Worm (Caenorhabditis elegans) whole organism, L3 larva: ENCODE measurements around the gene C50F7.5.

ENCODE experiments used
- R02D3.7 ChIP-seq: fragments of 150-350 bp; optimal IDR thresholded peaks from 2 replicates; lab custom pipeline; 2014; ENCODE audit warnings: missing biosample characterization, missing genetic modification characterization
- ama-1 ChIP-seq: fragments of 150-350 bp; optimal IDR thresholded peaks from 2 replicates; lab custom pipeline; 2018
- ceh-28 ChIP-seq: fragments of 150-350 bp; optimal IDR thresholded peaks from 2 replicates; lab custom pipeline; 2014; ENCODE audit warnings: missing biosample characterization, missing genetic modification reagents, missing genetic modification characterization
- ceh-82 ChIP-seq: fragments of 150-350 bp; optimal IDR thresholded peaks from 2 replicates; lab custom pipeline; 2014; ENCODE audit warnings: missing biosample characterization, missing genetic modification characterization
- ceh-9 ChIP-seq: sonication (generic microtip); optimal IDR thresholded peaks from 2 replicates; lab custom pipeline; 2018; ENCODE audit warnings: missing biosample characterization, missing genetic modification characterization
- egl-27 ChIP-seq: sonication (generic microtip); optimal IDR thresholded peaks from 4 replicates; lab custom pipeline; 2017; ENCODE audit warnings: missing biosample characterization, missing genetic modification reagents, missing genetic modification characterization
- egl-5 ChIP-seq: fragments of 150-350 bp; optimal IDR thresholded peaks from 2 replicates; lab custom pipeline; 2017; ENCODE audit warnings: missing biosample characterization, missing genetic modification reagents, missing genetic modification characterization, inconsistent platforms
- elt-1 ChIP-seq: fragments of 150-350 bp; optimal IDR thresholded peaks from 2 replicates; lab custom pipeline; 2014; ENCODE audit warnings: missing biosample characterization, missing genetic modification characterization
- elt-2 ChIP-seq: sonication (generic microtip); optimal IDR thresholded peaks from 2 replicates; lab custom pipeline; 2016; ENCODE audit warnings: missing genetic modification reagents, mild to moderate bottlenecking, missing genetic modification characterization, missing compliant biosample characterization
- elt-3 ChIP-seq, 3 experiments: fragments of 150-350 bp in 1 of 3; sonication (generic microtip) in 2 of 3; optimal IDR thresholded peaks; 2 replicates in 2 of 3; 4 replicates in 1 of 3; lab custom pipeline; 2014 to 2017; ENCODE audit warnings: missing biosample characterization in 3 of 3, missing genetic modification characterization in 3 of 3
- eor-1 ChIP-seq, 2 experiments: fragments of 150-350 bp; optimal IDR thresholded peaks; 2 replicates each; lab custom pipeline; 2014 to 2018; ENCODE audit warnings: missing biosample characterization in 2 of 2, missing genetic modification characterization in 2 of 2
- fkh-10 ChIP-seq: sonication (generic microtip); optimal IDR thresholded peaks from 2 replicates; lab custom pipeline; 2017; ENCODE audit warnings: missing biosample characterization, missing genetic modification reagents, missing genetic modification characterization
- fos-1 ChIP-seq: fragments of 150-350 bp; optimal IDR thresholded peaks from 2 replicates; lab custom pipeline; 2014; ENCODE audit warnings: missing biosample characterization, missing genetic modification characterization
- lin-15B ChIP-seq: fragments of 150-350 bp; optimal IDR thresholded peaks from 2 replicates; lab custom pipeline; 2014; ENCODE audit warnings: missing biosample characterization, missing genetic modification characterization
- lsy-12 ChIP-seq: sonication (generic microtip); optimal IDR thresholded peaks from 2 replicates; lab custom pipeline; 2016; ENCODE audit warnings: mild to moderate bottlenecking, missing genetic modification characterization, missing compliant biosample characterization
- mdl-1 ChIP-seq: fragments of 150-350 bp; optimal IDR thresholded peaks from 2 replicates; lab custom pipeline; 2014; ENCODE audit warnings: missing biosample characterization, missing genetic modification characterization
- nfya-1 ChIP-seq: sonication (generic microtip); optimal IDR thresholded peaks from 2 replicates; lab custom pipeline; 2017; ENCODE audit warnings: missing genetic modification characterization, mild to moderate bottlenecking, missing compliant biosample characterization, antibody characterized with exemption, moderate library complexity; ENCODE audit not compliant: insufficient read depth
- nhr-11 ChIP-seq: fragments of 150-350 bp; optimal IDR thresholded peaks from 2 replicates; lab custom pipeline; 2014; ENCODE audit warnings: missing biosample characterization, missing genetic modification characterization
- nhr-12 ChIP-seq: fragments of 150-350 bp; optimal IDR thresholded peaks from 2 replicates; lab custom pipeline; 2014; ENCODE audit warnings: missing biosample characterization, missing genetic modification characterization
- nhr-23 ChIP-seq: fragments of 150-350 bp; optimal IDR thresholded peaks from 2 replicates; lab custom pipeline; 2014; ENCODE audit warnings: missing biosample characterization, missing genetic modification reagents, missing genetic modification characterization
- nhr-237 ChIP-seq: fragments of 150-350 bp; optimal IDR thresholded peaks from 2 replicates; lab custom pipeline; 2014; ENCODE audit warnings: missing biosample characterization, missing genetic modification characterization
- nhr-25 ChIP-seq: sonication (generic microtip); optimal IDR thresholded peaks from 2 replicates; lab custom pipeline; 2017; ENCODE audit warnings: missing biosample characterization, missing genetic modification characterization
- nhr-28 ChIP-seq: fragments of 150-350 bp; optimal IDR thresholded peaks from 2 replicates; lab custom pipeline; 2014; ENCODE audit warnings: missing biosample characterization, missing genetic modification characterization
- nhr-43 ChIP-seq: sonication (generic microtip); optimal IDR thresholded peaks from 2 replicates; lab custom pipeline; 2016; ENCODE audit warnings: mild to moderate bottlenecking, missing genetic modification characterization, missing compliant biosample characterization; ENCODE audit not compliant: poor library complexity, severe bottlenecking
- nhr-76 ChIP-seq: fragments of 150-350 bp; sonication (generic microtip); optimal IDR thresholded peaks from 5 replicates; lab custom pipeline; 2014; ENCODE audit warnings: missing biosample characterization, missing genetic modification characterization
- nhr-77 ChIP-seq: fragments of 150-350 bp; optimal IDR thresholded peaks from 2 replicates; lab custom pipeline; 2014; ENCODE audit warnings: missing biosample characterization, missing genetic modification characterization
- pha-4 ChIP-seq: fragments of 150-350 bp; optimal IDR thresholded peaks from 2 replicates; lab custom pipeline; 2014; ENCODE audit warnings: missing biosample characterization, missing genetic modification reagents, missing genetic modification characterization
- pqm-1 ChIP-seq: fragments of 150-350 bp; optimal IDR thresholded peaks from 2 replicates; lab custom pipeline; 2017; ENCODE audit warnings: missing biosample characterization, missing genetic modification characterization, inconsistent platforms
- sea-2 ChIP-seq: fragments of 150-350 bp; sonication (generic microtip); optimal IDR thresholded peaks from 4 replicates; lab custom pipeline; 2014; ENCODE audit warnings: missing biosample characterization, missing genetic modification reagents, missing genetic modification characterization
- snpc-4 ChIP-seq: fragments of 150-350 bp; optimal IDR thresholded peaks from 2 replicates; lab custom pipeline; 2014; ENCODE audit warnings: missing biosample characterization, missing genetic modification characterization
- zag-1 ChIP-seq: fragments of 150-350 bp; optimal IDR thresholded peaks from 2 replicates; lab custom pipeline; 2014; ENCODE audit warnings: missing biosample characterization, missing genetic modification characterization
- ztf-11 ChIP-seq: fragments of 150-350 bp; optimal IDR thresholded peaks from 2 replicates; lab custom pipeline; 2014; ENCODE audit warnings: missing biosample characterization, missing genetic modification characterization
- ztf-4 ChIP-seq: fragments of 150-350 bp; optimal IDR thresholded peaks from 2 replicates; lab custom pipeline; 2014; ENCODE audit warnings: missing biosample characterization, missing genetic modification characterization

Gene C50F7.5

ce11 chrIV:7734619-7735018, 8.1 kb downstream of the C50F7.5 start, which contains the start of gene clx-1:
TSS of gene clx-1 (plus strand) at chrIV:7734648.
- TF ChIP-seq nhr-77 (tag; lab: Kevin White, UChicago) (no peak), nhr-11 (tag; lab: Kevin White, UChicago) (no peak), ama-1 (lab: Kevin White, UChicago) (no peak), nhr-237 (tag; lab: Kevin White, UChicago) (no peak), nhr-12 (tag; lab: Kevin White, UChicago) (no peak)

- TF ChIP-seq ztf-11 (tag; lab: Kevin White, UChicago) (no peak), nhr-23 (no peak), ceh-9 (tag; lab: Kevin White, UChicago) (no peak), nhr-25 (tag; lab: Kevin White, UChicago) (no peak), nhr-77 (tag; lab: Kevin White, UChicago) (no peak), nfya-1 (tag; lab: Kevin White, UChicago) (no peak), snpc-4 (tag; lab: Kevin White, UChicago) (no peak), fkh-10 (GFP tag; lab: Kevin White, UChicago) (no peak), ztf-4 (tag; lab: Kevin White, UChicago) (no peak)
Measured at ce11 chrIV:7736616-7737015, 10.1 kb downstream of the C50F7.5 start.

ce11 chrIV:7743539-7743938, 17.0 kb downstream of the C50F7.5 start, which contains the start of gene npr-35:
TSS of gene npr-35 (plus strand) at chrIV:7743839.
- no peak for TF ChIP-seq mdl-1 (tag; lab: Kevin White, UChicago)
- no peak for TF ChIP-seq ceh-28 (tag; lab: Kevin White, UChicago)
- TF ChIP-seq eor-1 (tag; optimal IDR thresholded peaks at IDR 0.05; lab: Kevin White, UChicago), result no peak
- TF ChIP-seq ama-1 (lab: Kevin White, UChicago), result no peak
- TF ChIP-seq ceh-9 (tag; lab: Kevin White, UChicago), result no peak
- no peak for TF ChIP-seq elt-3 (tag; optimal IDR thresholded peaks at IDR 0.05; lab: Kevin White, UChicago)
- no peak for TF ChIP-seq nhr-43 (tag; lab: Kevin White, UChicago)
- no peak for TF ChIP-seq egl-27 (tag; lab: Kevin White, UChicago)
- TF ChIP-seq nhr-28 (tag; lab: Kevin White, UChicago), result no peak
- TF ChIP-seq ceh-82 (tag; lab: Kevin White, UChicago), result no peak
- TF ChIP-seq elt-1, result no peak
- no peak for TF ChIP-seq nhr-23

ce11 chrIV:7747838-7748237, 21.3 kb downstream of the C50F7.5 start, which contains the start of gene klo-1:
TSS of gene klo-1 (minus strand) at chrIV:7748225.
- TF ChIP-seq zag-1 (tag; lab: Kevin White, UChicago) (no peak), pqm-1 (tag; lab: Kevin White, UChicago) (peak; percentile 52), lin-15B (tag; lab: Kevin White, UChicago) (no peak), fos-1 (tag; lab: Kevin White, UChicago) (no peak), elt-2 (tag; lab: Kevin White, UChicago) (peak; percentile 88)
- TF ChIP-seq, all 47 proteins: peak for 2

- TF ChIP-seq egl-27 (tag; lab: Kevin White, UChicago) (no peak), pha-4 (tag; lab: Kevin White, UChicago) (no peak), nhr-25 (tag; lab: Kevin White, UChicago) (peak; percentile 16), nhr-76 (tag; lab: Kevin White, UChicago) (no peak)
Measured at ce11 chrIV:7753108-7753507, 26.6 kb downstream of the C50F7.5 start, which contains the start of gene col-14. TSS of gene col-14 (plus strand) at chrIV:7753408.

- TF ChIP-seq ama-1 (lab: Kevin White, UChicago) (no peak), lsy-12 (no peak), egl-27 (tag; lab: Kevin White, UChicago) (no peak), ztf-11 (tag; lab: Kevin White, UChicago) (no peak), sea-2 (no peak), egl-5 (tag; lab: Kevin White, UChicago) (no peak), snpc-4 (tag; lab: Kevin White, UChicago) (no peak), R02D3.7 (no peak), nhr-76 (tag; lab: Kevin White, UChicago) (no peak)
Measured at ce11 chrIV:7754114-7754513, 27.6 kb downstream of the C50F7.5 start.
